Fruit fly (Drosophila melanogaster): ENCODE measurements around the gene CG2750.

The CG2750 gene

DNA sequence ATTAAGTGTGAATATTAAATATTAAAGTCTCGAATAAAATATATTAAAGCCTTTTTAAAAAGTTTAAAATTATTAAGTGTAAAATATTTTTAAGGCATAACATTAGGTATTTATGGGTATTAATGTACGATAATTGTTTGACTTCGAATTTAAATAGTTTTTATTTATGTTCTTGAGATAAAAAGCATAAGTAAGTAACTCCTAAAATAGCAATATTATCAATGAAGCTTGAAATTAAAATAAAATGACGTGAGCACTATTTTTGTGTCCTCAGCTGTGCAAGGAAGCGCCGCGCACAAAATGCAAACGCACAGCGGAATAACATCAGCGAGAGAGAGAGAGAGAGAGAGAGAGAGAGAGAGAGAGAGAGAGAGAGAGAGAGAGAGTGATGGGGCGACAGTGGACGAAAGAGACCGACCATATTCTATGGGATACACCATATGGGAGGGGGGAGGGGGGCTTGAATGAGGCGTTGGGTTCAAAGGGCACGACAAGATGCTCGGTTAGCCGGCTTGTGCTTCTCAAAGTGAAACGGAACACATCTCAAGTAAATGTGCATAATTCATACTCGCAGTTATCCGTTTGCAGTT lies 16.7 kb upstream of the CG2750 start (continued):
- TF ChIP-seq CG11456 (GFP tag; IDR thresholded peaks at IDR 0.05) (no peak), dmrt11E (tag; optimal IDR thresholded peaks at IDR 0.05) (peak; percentile 72), lab (GFP tag; optimal IDR thresholded peaks at IDR 0.05) (peak; percentile 4), sisA (GFP tag; IDR thresholded peaks at IDR 0.05) (no peak)

DNA sequence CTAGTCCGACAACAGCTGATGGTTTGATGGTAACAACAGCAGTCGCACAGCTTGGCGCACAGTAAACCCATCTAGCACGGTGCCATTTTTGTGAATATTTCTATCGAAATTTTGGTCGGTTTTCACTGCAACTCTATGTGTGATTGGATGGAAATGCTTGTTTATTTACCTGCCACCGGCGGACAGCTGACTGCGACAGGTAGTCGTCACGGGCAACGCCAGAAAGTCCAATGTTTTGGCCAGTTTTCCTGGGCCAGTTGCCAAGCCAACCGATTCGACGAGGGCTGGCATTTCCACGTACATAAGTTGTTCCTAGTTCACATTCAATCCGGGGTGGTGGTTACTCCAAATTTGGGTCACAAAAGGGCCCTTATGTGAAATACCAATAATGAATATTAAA lies 3.3 kb upstream of the CG2750 start, which contains the start of gene CG11356:
Gene CG11356, minus strand, starts transcription at position 101 of the 400 bp plus-strand sequence.
- TF ChIP-seq Rfx (GFP tag; IDR thresholded peaks at IDR 0.05) (peak; percentile 30; the same call in 1 of the 2 replicates), ken (GFP tag; IDR thresholded peaks at IDR 0.05) (no peak)

- TF ChIP-seq CTCF (GFP tag; optimal IDR thresholded peaks at IDR 0.05): peak; percentile 84
- TF ChIP-seq Nf-YA (GFP tag; IDR thresholded peaks at IDR 0.05): no peak
Observed at dm6 chrX:12104219-12104618, 2.8 kb upstream of the CG2750 start.

dm6 chrX:12119349-12119748 lies 12.3 kb downstream of the CG2750 start:
- TF ChIP-seq E2f2 (GFP tag; IDR thresholded peaks at IDR 0.05) (no peak), HLH3B (GFP tag; IDR thresholded peaks at IDR 0.05) (no peak), Sry-δ (GFP tag; optimal IDR thresholded peaks at IDR 0.05) (no peak), sens-2 (GFP tag; IDR thresholded peaks at IDR 0.05) (no peak), pfk (GFP tag; optimal IDR thresholded peaks at IDR 0.05) (no peak), Asciz (GFP tag; optimal IDR thresholded peaks at IDR 0.05) (no peak), wdn (GFP tag; IDR thresholded peaks at IDR 0.05) (no peak), Usf (GFP tag; optimal IDR thresholded peaks at IDR 0.05) (no peak), Hr39 (optimal IDR thresholded peaks at IDR 0.05) (peak; percentile 50), Dad (GFP tag; optimal IDR thresholded peaks at IDR 0.05) (no peak), Nf-YC (tag; optimal IDR thresholded peaks at IDR 0.05) (no peak), fd102C (GFP tag; optimal IDR thresholded peaks at IDR 0.05) (peak; percentile 65), odd (GFP tag; optimal IDR thresholded peaks at IDR 0.05) (no peak), sug (tag; optimal IDR thresholded peaks at IDR 0.05) (no peak), CG13296 (GFP tag; optimal IDR thresholded peaks at IDR 0.05) (no peak), CG12155 (GFP tag; optimal IDR thresholded peaks at IDR 0.05) (no peak), NC2α (GFP tag; optimal IDR thresholded peaks at IDR 0.05) (no peak), CG15696 (tag; optimal IDR thresholded peaks at IDR 0.05) (peak; percentile 50), grn (GFP tag; optimal IDR thresholded peaks at IDR 0.05) (no peak)

- TF ChIP-seq Fer2 (tag; optimal IDR thresholded peaks at IDR 0.05) (no peak), Deaf1 (tag; optimal IDR thresholded peaks at IDR 0.05) (peak; percentile 98), CG6765 (GFP tag; optimal IDR thresholded peaks at IDR 0.05) (no peak), Six4 (GFP tag; optimal IDR thresholded peaks at IDR 0.05) (no peak), abd-A (tag; optimal IDR thresholded peaks at IDR 0.05) (peak; percentile 49), Hr39 (optimal IDR thresholded peaks at IDR 0.05) (no peak), zfh1 (GFP tag; IDR thresholded peaks at IDR 0.05) (no peak), usp (GFP tag; optimal IDR thresholded peaks at IDR 0.05) (no peak), Rfx (GFP tag; IDR thresholded peaks at IDR 0.05) (no peak), peb (GFP tag; IDR thresholded peaks at IDR 0.05) (no peak), CG6683 (GFP tag; optimal IDR thresholded peaks at IDR 0.05) (no peak), CG13624 (GFP tag; optimal IDR thresholded peaks at IDR 0.05) (no peak), CG2129 (GFP tag; IDR thresholded peaks at IDR 0.05; ENCODE audit: partially characterized antibody) (no peak), CG15479 (GFP tag; optimal IDR thresholded peaks at IDR 0.05) (no peak), Nf-YC (tag; optimal IDR thresholded peaks at IDR 0.05) (no peak), CG1233 (GFP tag; optimal IDR thresholded peaks at IDR 0.05) (no peak), pnt (GFP tag; optimal IDR thresholded peaks at IDR 0.05) (no peak), chinmo (GFP tag; IDR thresholded peaks at IDR 0.05; ENCODE audit: partially characterized antibody) (0 out of 4 replicates have a peak, but pooled peaks have one; percentile 13), CG30020 (tag; optimal IDR thresholded peaks at IDR 0.05) (no peak), CG15269 (tag; optimal IDR thresholded peaks at IDR 0.05) (no peak), CG10543 (GFP tag; optimal IDR thresholded peaks at IDR 0.05) (peak; percentile 10), CG4360 (GFP tag; IDR thresholded peaks at IDR 0.05) (no peak)
Observed at dm6 chrX:12128045-12128444, 21.0 kb downstream of the CG2750 start.

All from whole organism, embryonic.